Fruit fly (Drosophila melanogaster) whole organism, adult: ENCODE measurements around the gene CG9044.

ENCODE experiments used
- CG11617 ChIP-seq: fragments of 200-800 bp; sonication (Bioruptor generic); optimal IDR thresholded peaks from 2 replicates; lab custom pipeline; 2017; ENCODE audit warnings: mild to moderate bottlenecking, missing biosample characterization, missing genetic modification reagents, missing genetic modification characterization
- CG12768 ChIP-seq: fragments of 200-800 bp; sonication (Bioruptor generic); optimal IDR thresholded peaks from 2 replicates; lab custom pipeline; 2017; ENCODE audit warnings: missing biosample characterization, missing genetic modification characterization, mild to moderate bottlenecking, moderate library complexity, missing genetic modification reagents
- CG14711 ChIP-seq: fragments of 200-800 bp; sonication (Bioruptor generic); optimal IDR thresholded peaks from 2 replicates; lab custom pipeline; 2018; ENCODE audit warnings: missing biosample characterization, mild to moderate bottlenecking, missing genetic modification characterization, moderate library complexity
- CG1620 ChIP-seq: fragments of 200-800 bp; sonication (Bioruptor generic); optimal IDR thresholded peaks from 2 replicates; lab custom pipeline; 2016; ENCODE audit warnings: missing biosample characterization, missing genetic modification characterization
- CG33017 ChIP-seq: fragments of 200-800 bp; sonication (Bioruptor generic); optimal IDR thresholded peaks from 2 replicates; lab custom pipeline; 2018; ENCODE audit warnings: missing biosample characterization, mild to moderate bottlenecking, missing genetic modification characterization, moderate library complexity
- CG5204 ChIP-seq: fragments of 200-800 bp; sonication (Bioruptor generic); optimal IDR thresholded peaks from 2 replicates; lab custom pipeline; 2016; ENCODE audit warnings: missing biosample characterization, missing genetic modification characterization
- CG7045 ChIP-seq: fragments of 200-800 bp; sonication (Bioruptor generic); optimal IDR thresholded peaks from 2 replicates; lab custom pipeline; 2017; ENCODE audit warnings: missing biosample characterization, mild to moderate bottlenecking, missing genetic modification characterization
- CG7101 ChIP-seq: fragments of 200-800 bp; sonication (Bioruptor generic); optimal IDR thresholded peaks from 2 replicates; lab custom pipeline; 2018; ENCODE audit warnings: missing biosample characterization, mild to moderate bottlenecking, missing genetic modification characterization, moderate library complexity
- Clk ChIP-seq: fragments of 200-800 bp; sonication (Bioruptor generic); optimal IDR thresholded peaks from 2 replicates; lab custom pipeline; 2017; ENCODE audit warnings: missing biosample characterization, missing genetic modification characterization
- Crg-1 ChIP-seq: fragments of 200-800 bp; sonication (Bioruptor generic); optimal IDR thresholded peaks from 2 replicates; lab custom pipeline; 2016; ENCODE audit warnings: missing biosample characterization, missing genetic modification characterization
- Hr96 ChIP-seq: fragments of 200-800 bp; sonication (Bioruptor generic); optimal IDR thresholded peaks from 2 replicates; lab custom pipeline; 2016; ENCODE audit warnings: missing biosample characterization, missing genetic modification characterization
- Mnt ChIP-seq: fragments of 200-800 bp; sonication (Bioruptor generic); optimal IDR thresholded peaks from 2 replicates; lab custom pipeline; 2016; ENCODE audit warnings: missing biosample characterization, mild to moderate bottlenecking, missing genetic modification characterization
- bab1 ChIP-seq: fragments of 200-800 bp; sonication (Bioruptor generic); optimal IDR thresholded peaks from 3 replicates; lab custom pipeline; 2019; ENCODE audit warnings: missing biosample characterization, mild to moderate bottlenecking, missing genetic modification characterization, moderate library complexity
- cic ChIP-seq: fragments of 200-800 bp; sonication (Bioruptor generic); optimal IDR thresholded peaks from 2 replicates; lab custom pipeline; 2017; ENCODE audit warnings: missing biosample characterization, mild to moderate bottlenecking, missing genetic modification characterization, moderate library complexity
- cnc ChIP-seq, 2 experiments: fragments of >200 bp; optimal IDR thresholded peaks; 2 replicates each; lab custom pipeline; 2017
- kay ChIP-seq: fragments of 200-800 bp; sonication (Bioruptor generic); peaks from one replicate; lab custom pipeline; 2016; ENCODE audit warnings: missing biosample characterization, missing genetic modification characterization, borderline replicate concordance
- ovo ChIP-seq: fragments of 200-800 bp; sonication (Bioruptor generic); optimal IDR thresholded peaks from 2 replicates; lab custom pipeline; 2016; ENCODE audit warnings: missing biosample characterization, missing genetic modification characterization
- pad ChIP-seq: fragments of 200-800 bp; sonication (Bioruptor generic); optimal IDR thresholded peaks from 3 replicates; lab custom pipeline; 2017; ENCODE audit warnings: missing biosample characterization, missing genetic modification characterization, mild to moderate bottlenecking, moderate library complexity, missing genetic modification reagents
- tj ChIP-seq: fragments of 200-800 bp; sonication (Bioruptor generic); optimal IDR thresholded peaks from 3 replicates; lab custom pipeline; 2017; ENCODE audit warnings: missing biosample characterization, mild to moderate bottlenecking, missing genetic modification characterization, moderate library complexity
- toe ChIP-seq: fragments of 200-800 bp; sonication (Bioruptor generic); optimal IDR thresholded peaks from 2 replicates; lab custom pipeline; 2016; ENCODE audit warnings: missing biosample characterization, missing genetic modification characterization

CG9044 gene

DNA sequence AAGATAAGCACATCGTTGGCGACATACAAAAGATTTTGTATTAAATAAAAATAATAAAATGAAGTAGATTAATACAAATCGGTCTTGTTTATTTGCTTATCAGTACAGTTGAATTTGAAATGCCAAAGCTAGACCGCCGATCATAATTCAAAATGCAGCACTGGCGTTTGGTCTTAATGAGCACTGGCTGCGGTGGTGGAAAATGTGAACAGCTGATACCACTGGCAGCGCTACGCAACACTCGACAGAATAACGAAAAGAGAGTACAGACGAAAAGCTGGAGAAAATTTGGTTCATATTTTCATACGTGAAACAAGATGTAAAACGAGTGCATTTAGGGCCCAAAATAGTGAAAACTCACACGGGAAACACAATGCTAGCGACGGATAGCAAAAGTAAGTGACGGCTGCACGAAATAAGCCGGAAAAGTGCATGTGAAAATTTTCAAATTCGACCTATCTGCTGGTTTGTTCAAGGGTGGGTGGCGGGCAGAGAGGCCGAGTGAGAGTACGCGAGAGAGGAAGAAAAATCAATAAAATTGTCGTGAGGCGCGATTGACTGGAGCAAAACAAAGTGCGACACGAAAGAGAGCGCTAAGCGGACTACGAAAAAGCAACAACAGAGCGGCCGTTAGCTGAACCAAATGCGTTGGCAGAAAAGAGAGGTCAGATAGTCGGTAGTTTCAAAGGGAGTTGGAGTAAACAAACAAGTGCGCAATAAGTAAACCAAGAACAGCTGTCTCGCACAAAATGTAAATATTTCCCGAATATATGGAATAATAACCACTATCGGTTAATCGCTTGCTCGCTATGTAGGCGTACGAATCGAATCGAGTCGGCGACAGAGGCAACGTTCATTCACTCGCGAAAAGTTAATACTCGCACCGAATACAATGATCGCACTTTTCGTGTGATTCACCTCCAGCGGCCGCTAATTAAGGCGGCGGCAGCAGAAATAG is 42.1 kb upstream of the CG9044 start, which contains the start of gene bchs:
Gene bchs, plus strand, starts transcription at position 277 of the 958 bp plus-strand sequence.
- TF ChIP-seq CG5204 (peak; percentile 14), CG14711 (peak; percentile 27), CG33017 (no peak), cnc (optimal IDR thresholded peaks at IDR 0.05; lab: Kevin White, UChicago) (no peak), CG11617 (GFP tag; lab: Kevin White, UChicago) (no peak), Clk (GFP tag; lab: Kevin White, UChicago) (no peak), Mnt (GFP tag; lab: Kevin White, UChicago) (no peak), toe (GFP tag; lab: Kevin White, UChicago) (peak; percentile 9), cic (peak; percentile 97), CG7045 (GFP tag; lab: Kevin White, UChicago) (peak; percentile 18), bab1 (GFP tag; lab: Kevin White, UChicago) (peak; percentile 55), tj (GFP tag; lab: Kevin White, UChicago) (peak; percentile 84), Hr96 (GFP tag; lab: Kevin White, UChicago) (peak; percentile 56), CG12768 (GFP tag; lab: Kevin White, UChicago) (peak; percentile 40), kay (GFP tag; lab: Kevin White, UChicago) (peak; percentile 71), CG7101 (tag; lab: Kevin White, UChicago) (peak; percentile 47), ovo (GFP tag; lab: Kevin White, UChicago) (peak; percentile 82), pad (peak; percentile 57), CG1620 (GFP tag; lab: Kevin White, UChicago) (peak; percentile 58), Crg-1 (GFP tag; lab: Kevin White, UChicago) (peak; percentile 52)

DNA sequence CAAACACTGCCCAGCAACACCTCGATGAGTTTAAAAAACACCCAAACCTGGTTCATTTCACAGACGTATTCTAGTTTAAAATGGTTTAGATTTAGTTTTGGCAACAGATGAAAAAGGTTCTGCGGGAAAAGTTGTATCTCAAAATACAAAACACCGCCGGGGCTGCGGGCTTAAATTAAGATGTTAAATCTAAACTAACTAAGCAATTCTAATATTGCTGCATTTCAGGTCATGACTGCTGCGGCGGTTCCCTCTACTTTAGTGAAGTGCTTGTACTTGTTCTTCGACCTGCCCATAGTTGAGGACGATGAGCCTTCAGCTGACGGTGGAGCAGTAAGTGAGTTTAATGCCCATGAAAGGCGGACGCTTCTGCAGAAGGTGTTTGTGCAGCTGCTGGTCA is 39.1 kb upstream of the CG9044 start, which contains the start of gene CG14000:
Gene CG14000, minus strand, starts transcription at position 101 of the 400 bp plus-strand sequence.
- TF ChIP-seq Crg-1 (GFP tag; lab: Kevin White, UChicago): no peak
- no peak for TF ChIP-seq tj (GFP tag; lab: Kevin White, UChicago)
- no peak for TF ChIP-seq Clk (GFP tag; lab: Kevin White, UChicago)
- no peak for TF ChIP-seq Hr96 (GFP tag; lab: Kevin White, UChicago)
- TF ChIP-seq bab1 (GFP tag; lab: Kevin White, UChicago): no peak
- no peak for TF ChIP-seq CG5204
- no peak for TF ChIP-seq cic
- TF ChIP-seq CG14711: no peak
- no peak for TF ChIP-seq CG7045 (GFP tag; lab: Kevin White, UChicago)
- no peak for TF ChIP-seq CG12768 (GFP tag; lab: Kevin White, UChicago)
- no peak for TF ChIP-seq kay (GFP tag; lab: Kevin White, UChicago)
- TF ChIP-seq toe (GFP tag; lab: Kevin White, UChicago): no peak
- no peak for TF ChIP-seq pad
- no peak for TF ChIP-seq CG11617 (GFP tag; lab: Kevin White, UChicago)
- TF ChIP-seq CG1620 (GFP tag; lab: Kevin White, UChicago): no peak
- no peak for TF ChIP-seq Mnt (GFP tag; lab: Kevin White, UChicago)

DNA sequence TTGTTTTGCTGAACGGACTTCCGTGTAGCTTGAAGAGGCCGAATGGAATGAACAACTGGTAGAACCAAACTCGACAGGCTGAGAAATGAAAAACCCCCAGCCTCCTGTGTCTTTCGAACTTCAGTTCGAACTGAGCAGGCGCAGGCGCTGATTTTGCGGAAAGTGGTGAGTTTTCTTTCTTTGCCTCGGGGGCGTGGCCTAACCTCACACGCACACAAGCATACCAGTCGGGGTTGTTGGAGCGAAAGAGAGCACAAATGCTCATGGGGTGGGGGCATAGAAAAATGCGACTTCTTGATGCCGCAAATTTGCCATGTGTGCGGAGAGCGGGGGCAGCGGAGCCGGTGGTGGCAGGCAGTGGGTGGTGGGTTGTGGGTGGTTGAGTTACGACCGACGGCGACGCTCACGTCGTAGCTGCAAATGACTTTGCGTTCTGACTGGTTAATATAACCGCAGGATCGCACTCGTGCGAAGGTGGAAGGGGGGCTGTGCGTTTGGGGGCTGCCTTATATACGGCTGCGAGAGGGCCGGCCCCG is 25.6 kb upstream of the CG9044 start, which contains the start of gene CG9016:
Gene CG9016, minus strand, starts transcription at position 51 of the 536 bp plus-strand sequence.
- TF ChIP-seq kay (GFP tag; lab: Kevin White, UChicago): no peak
- TF ChIP-seq Hr96 (GFP tag; lab: Kevin White, UChicago): no peak
- no peak for TF ChIP-seq cic
- TF ChIP-seq CG14711: no peak
- TF ChIP-seq CG1620 (GFP tag; lab: Kevin White, UChicago): no peak
- TF ChIP-seq ovo (GFP tag; lab: Kevin White, UChicago): no peak
- no peak for TF ChIP-seq bab1 (GFP tag; lab: Kevin White, UChicago)
- TF ChIP-seq CG33017: no peak
- TF ChIP-seq tj (GFP tag; lab: Kevin White, UChicago): no peak
- TF ChIP-seq toe (GFP tag; lab: Kevin White, UChicago): no peak
- TF ChIP-seq CG7101 (tag; lab: Kevin White, UChicago): no peak
- no peak for TF ChIP-seq CG11617 (GFP tag; lab: Kevin White, UChicago)
- TF ChIP-seq pad: no peak

DNA sequence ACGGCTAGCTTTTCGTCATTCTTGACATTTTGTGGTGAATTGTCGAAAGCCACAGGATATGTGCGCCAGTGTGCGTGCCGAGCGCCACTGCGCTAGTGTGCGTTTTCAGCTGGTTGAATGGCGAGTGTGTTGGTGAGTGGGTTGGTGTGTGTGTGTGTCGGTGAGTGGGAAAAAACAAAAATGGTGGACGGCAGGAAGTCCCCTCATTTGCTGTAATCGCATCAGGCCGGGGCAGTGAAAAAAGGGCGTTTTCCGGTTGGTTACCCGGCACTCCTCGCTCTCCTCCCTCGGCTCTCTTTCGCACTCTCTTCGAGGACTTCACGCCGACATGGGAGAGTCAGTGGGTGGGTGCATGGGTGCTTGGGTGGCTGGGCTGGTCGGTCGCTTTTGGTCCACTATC is 24.1 kb upstream of the CG9044 start:
- no peak for TF ChIP-seq toe (GFP tag; lab: Kevin White, UChicago)
- no peak for TF ChIP-seq CG1620 (GFP tag; lab: Kevin White, UChicago)
- TF ChIP-seq CG12768 (GFP tag; lab: Kevin White, UChicago): no peak
- no peak for TF ChIP-seq CG14711

DNA sequence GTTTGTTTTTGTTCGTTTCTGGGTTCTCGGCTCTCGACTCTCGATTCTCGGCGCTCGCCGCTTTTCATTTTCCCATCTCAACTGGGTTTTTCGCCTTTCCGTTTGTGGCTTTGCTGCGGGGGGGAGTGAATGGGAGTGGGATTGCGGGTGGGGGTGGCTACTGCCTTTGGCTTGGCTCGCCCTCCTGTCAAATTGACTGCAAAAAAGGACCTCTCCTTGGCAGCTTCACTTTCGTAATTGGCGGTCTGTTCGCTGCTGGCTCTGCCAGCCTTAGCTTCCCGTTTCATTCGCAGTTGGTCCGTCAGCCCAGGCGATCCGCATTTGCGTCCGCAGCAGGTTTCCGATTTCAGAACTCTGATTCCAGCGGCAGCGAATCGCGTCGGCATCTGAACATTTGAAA is 23.6 kb upstream of the CG9044 start, which contains the start of gene dsf:
Gene dsf, plus strand, starts transcription at position 301 of the 400 bp plus-strand sequence.
- TF ChIP-seq cic (no peak), cnc (optimal IDR thresholded peaks at IDR 0.05; lab: Kevin White, UChicago) (no peak), CG1620 (GFP tag; lab: Kevin White, UChicago) (no peak), Mnt (GFP tag; lab: Kevin White, UChicago) (no peak), Clk (GFP tag; lab: Kevin White, UChicago) (no peak), CG12768 (GFP tag; lab: Kevin White, UChicago) (no peak), CG5204 (no peak), kay (GFP tag; lab: Kevin White, UChicago) (no peak), CG7045 (GFP tag; lab: Kevin White, UChicago) (no peak), bab1 (GFP tag; lab: Kevin White, UChicago) (no peak), CG14711 (no peak), CG7101 (tag; lab: Kevin White, UChicago) (no peak), CG33017 (no peak)
